Worm (Caenorhabditis elegans) whole organism, midembryonic: Measurements from ENCODE around the gene C29F3.7.
"Not testable (repeated sequence)": the region's sequence is repeated elsewhere in the genome, so short reads cannot be mapped to it uniquely, and the experiment has no call there.

ENCODE experiments used
- T22C8.4 ChIP-seq: fragments of 200-800 bp; sonication (Bioruptor generic); IDR thresholded peaks from 2 replicates; pipeline ENCODE4 v1.3.6; 2022; ENCODE audit warnings: missing genetic modification characterization, missing compliant biosample characterization
- cog-1 ChIP-seq: sonication (generic microtip); optimal IDR thresholded peaks from 2 replicates; lab custom pipeline; 2016; ENCODE audit warnings: missing genetic modification characterization, missing compliant biosample characterization
- flt-1 ChIP-seq: fragments of 200-800 bp; sonication (Bioruptor generic); IDR thresholded peaks from 2 replicates; pipeline ENCODE4 v1.3.6; 2022; ENCODE audit warnings: missing genetic modification characterization, missing compliant biosample characterization
- klf-2 ChIP-seq: fragments of 200-800 bp; sonication (Bioruptor generic); conservative IDR thresholded peaks from 2 replicates; pipeline ENCODE4 v1.3.6; 2022; ENCODE audit warnings: missing genetic modification reagents, missing genetic modification characterization, missing compliant biosample characterization
- med-1 ChIP-seq: sonication (generic microtip); optimal IDR thresholded peaks from 2 replicates; lab custom pipeline; 2017; ENCODE audit warnings: missing genetic modification characterization, mild to moderate bottlenecking, missing compliant biosample characterization, antibody characterized with exemption, missing genetic modification reagents; ENCODE audit not compliant: insufficient read depth
- ref-1 ChIP-seq: fragments of 200-800 bp; sonication (Bioruptor generic); conservative IDR thresholded peaks from 2 replicates; pipeline ENCODE4 v1.3.6; 2022; ENCODE audit warnings: missing genetic modification reagents, missing genetic modification characterization, missing compliant biosample characterization
- tab-1 ChIP-seq: fragments of 200-800 bp; sonication (Bioruptor generic); IDR thresholded peaks from 2 replicates; pipeline ENCODE4 v1.3.6; 2022; ENCODE audit warnings: missing genetic modification characterization, missing compliant biosample characterization
- ztf-23 ChIP-seq: fragments of 200-800 bp; sonication (Bioruptor generic); IDR thresholded peaks from 2 replicates; pipeline ENCODE4 v1.3.6; 2022; ENCODE audit warnings: missing genetic modification reagents, missing genetic modification characterization, missing compliant biosample characterization
- ztf-29 ChIP-seq: fragments of 200-800 bp; sonication (Bioruptor generic); IDR thresholded peaks from 2 replicates; pipeline ENCODE4 v1.3.6; 2022; ENCODE audit warnings: missing genetic modification reagents, missing genetic modification characterization, missing compliant biosample characterization

The C29F3.7 gene

DNA sequence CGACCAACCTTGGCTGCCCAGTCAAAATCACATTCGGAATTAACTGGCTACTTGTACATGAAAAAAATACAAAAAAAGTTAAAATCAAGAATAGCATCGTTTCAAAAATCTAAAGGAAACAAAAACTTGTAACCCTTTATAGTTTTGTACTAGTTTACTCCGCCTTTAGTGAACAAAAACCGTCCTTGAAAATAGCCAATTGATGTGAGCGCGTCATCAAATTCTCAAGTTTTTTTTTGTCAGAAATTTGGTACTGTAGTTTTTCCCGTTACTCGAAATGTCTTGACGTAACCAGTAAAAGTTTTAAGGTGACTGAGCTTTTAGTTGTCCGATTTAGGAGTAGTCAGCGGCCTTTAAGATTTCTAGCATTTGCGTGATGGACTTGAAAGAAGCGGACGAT, 7.4 kb upstream of the C29F3.7 start, which contains the start of gene C29F3.3:
C29F3.3 (minus strand) TSS at position 101 of the 400 bp plus-strand sequence.
- TF ChIP-seq flt-1 = no peak
- no peak for TF ChIP-seq med-1 (GFP tag; lab: Kevin White, UChicago)
- no peak for TF ChIP-seq ztf-29 (GFP tag; lab: Robert Waterston, UW)

DNA sequence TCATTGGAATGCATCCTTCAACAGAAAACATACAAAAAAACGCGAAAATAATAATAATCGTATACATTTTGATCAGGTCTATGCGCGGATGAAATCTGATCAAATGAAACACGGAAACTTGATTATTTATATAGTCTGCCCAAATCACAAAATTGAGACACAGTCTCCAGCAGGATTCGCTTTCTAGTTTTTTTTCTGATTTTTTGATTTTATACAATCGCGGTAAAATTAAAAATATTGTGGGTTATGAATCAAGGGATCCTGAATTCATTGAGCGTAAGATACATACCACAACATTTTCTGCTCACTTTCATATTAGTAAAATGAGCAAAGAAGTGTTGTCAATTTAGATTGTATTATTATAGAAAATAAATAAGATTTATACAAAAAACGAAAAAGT, 5.7 kb upstream of the C29F3.7 start, which contains the start of gene clec-230:
clec-230 (minus strand) TSS at position 101 of the 400 bp plus-strand sequence.
- no peak for TF ChIP-seq flt-1
- no peak for TF ChIP-seq ref-1 (GFP tag; lab: Robert Waterston, UW)
- no peak for TF ChIP-seq klf-2
- no peak for TF ChIP-seq med-1 (GFP tag; lab: Kevin White, UChicago)
- no peak for TF ChIP-seq cog-1
- TF ChIP-seq T22C8.4 (GFP tag; lab: Robert Waterston, UW) = no peak

DNA sequence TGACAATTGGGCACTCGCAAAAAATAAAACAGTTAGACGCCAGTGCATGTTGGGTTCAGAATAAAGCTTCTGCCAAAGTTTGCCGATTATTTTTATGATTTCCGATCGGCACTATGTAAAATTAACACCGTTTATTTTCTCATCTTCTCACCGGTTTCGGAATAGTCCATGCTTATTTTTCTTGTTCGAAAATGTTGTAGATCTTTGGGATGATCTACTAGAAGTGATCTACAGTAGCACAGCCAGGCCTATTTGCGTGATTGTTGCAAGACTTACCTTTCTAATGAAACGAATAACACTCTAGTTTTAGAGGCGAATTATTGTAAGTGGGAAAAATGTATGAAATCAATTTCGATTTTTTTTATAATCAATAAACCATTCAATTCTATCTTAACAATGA, 4.1 kb upstream of the C29F3.7 start, which contains the start of gene clec-231:
clec-231 (minus strand) TSS at position 101 of the 400 bp plus-strand sequence.
- TF ChIP-seq flt-1 (no peak), ztf-23 (GFP tag; lab: Robert Waterston, UW) (no peak), T22C8.4 (GFP tag; lab: Robert Waterston, UW) (no peak), tab-1 (GFP tag; lab: Robert Waterston, UW) (no peak), ztf-29 (GFP tag; lab: Robert Waterston, UW) (no peak), med-1 (GFP tag; lab: Kevin White, UChicago) (no peak), ref-1 (GFP tag; lab: Robert Waterston, UW) (no peak), klf-2 (no peak), cog-1 (no peak)

DNA sequence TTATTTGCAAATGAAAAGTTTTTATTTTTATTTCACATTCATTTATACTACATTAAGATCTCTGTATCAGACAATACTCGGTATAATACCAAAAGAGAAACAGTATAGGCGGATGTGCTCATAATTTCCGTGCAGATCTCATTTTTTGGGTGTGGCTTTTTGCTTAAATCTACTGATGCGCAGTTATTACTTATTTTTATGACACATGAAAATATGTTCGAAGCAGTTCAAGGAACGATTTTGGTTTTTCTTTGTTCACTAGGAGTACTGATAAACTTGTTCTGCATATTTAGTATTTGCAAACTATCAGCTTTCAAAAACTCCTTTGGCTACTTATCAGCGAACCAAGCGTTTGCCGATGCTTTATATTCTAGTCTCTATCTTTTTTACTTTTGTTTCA, 2.3 kb upstream of the C29F3.7 start, which contains the start of gene srx-58:
srx-58 (plus strand) TSS at position 301 of the 400 bp plus-strand sequence.
- TF ChIP-seq klf-2 = no peak
- no peak for TF ChIP-seq ztf-29 (GFP tag; lab: Robert Waterston, UW)
- TF ChIP-seq T22C8.4 (GFP tag; lab: Robert Waterston, UW) = no peak
- no peak for TF ChIP-seq cog-1
- no peak for TF ChIP-seq flt-1
- no peak for TF ChIP-seq ref-1 (GFP tag; lab: Robert Waterston, UW)
- TF ChIP-seq tab-1 (GFP tag; lab: Robert Waterston, UW) = no peak
- no peak for TF ChIP-seq ztf-23 (GFP tag; lab: Robert Waterston, UW)
- no peak for TF ChIP-seq med-1 (GFP tag; lab: Kevin White, UChicago)

DNA sequence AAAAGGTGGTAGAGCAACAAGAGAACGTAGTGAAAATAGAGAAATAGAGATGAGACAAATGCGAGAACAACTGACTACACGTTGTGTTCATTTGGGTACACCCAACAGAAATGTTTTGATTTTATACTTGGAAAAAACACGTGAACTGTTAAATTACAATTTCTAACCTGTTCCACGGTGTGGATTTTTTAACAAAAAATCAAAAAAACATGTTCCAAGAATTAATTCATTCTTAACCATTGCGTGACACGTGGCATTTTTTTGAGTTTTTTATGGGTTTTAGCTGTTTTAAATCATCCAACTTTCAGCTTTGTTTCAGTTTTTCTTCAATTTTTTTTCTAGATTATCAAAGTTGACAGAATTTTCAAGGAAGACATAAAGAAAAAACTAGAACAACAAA, 6.7 kb downstream of the C29F3.7 start, which contains the start of gene ech-1.1:
ech-1.1 (minus strand) TSS at position 101 of the 400 bp plus-strand sequence.
- not testable (repeated sequence) for TF ChIP-seq tab-1, ztf-29, ref-1 (GFP tag; lab: Robert Waterston, UW)

DNA sequence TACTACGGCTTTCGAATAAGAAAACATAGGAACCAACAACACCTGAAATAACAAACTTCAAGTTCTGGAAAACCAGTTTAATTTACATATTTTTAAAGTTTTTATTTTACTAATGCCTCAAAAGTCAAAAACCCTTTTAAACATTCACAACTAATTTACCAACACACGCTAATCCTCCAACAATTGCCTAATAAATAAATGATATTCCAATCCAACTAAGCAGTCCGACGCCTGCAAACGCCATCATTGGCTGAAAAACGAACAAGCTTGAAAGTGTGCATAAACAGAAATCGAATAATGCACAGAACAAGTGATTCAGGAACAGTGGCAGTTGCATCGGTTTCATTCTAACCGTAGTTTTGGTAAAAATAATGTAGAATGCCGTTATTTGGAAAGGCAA, 13.1 kb downstream of the C29F3.7 start:
- TF ChIP-seq flt-1 (no peak), med-1 (GFP tag; lab: Kevin White, UChicago) (no peak), klf-2 (no peak), ztf-29 (GFP tag; lab: Robert Waterston, UW) (no peak), tab-1 (GFP tag; lab: Robert Waterston, UW) (no peak), T22C8.4 (GFP tag; lab: Robert Waterston, UW) (no peak), ztf-23 (GFP tag; lab: Robert Waterston, UW) (no peak), ref-1 (GFP tag; lab: Robert Waterston, UW) (no peak), cog-1 (no peak)

DNA sequence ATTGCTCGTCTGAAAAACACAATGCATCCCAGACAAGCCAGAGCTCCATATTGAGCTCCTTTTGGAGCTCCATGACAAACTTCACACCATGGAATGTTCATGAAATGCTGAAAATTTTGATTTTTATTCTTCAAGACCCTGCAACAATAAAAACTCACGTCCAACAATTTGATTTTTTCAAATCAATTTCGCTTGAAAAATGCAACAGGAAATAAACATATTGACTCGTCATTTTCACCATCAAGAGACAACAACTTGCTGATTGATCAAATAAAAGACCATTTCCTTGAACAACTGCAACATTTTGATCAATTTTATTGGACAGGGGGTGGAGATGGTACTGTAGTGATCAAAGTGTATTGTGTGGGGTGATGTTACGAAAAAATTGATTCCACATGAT, 15.0 kb downstream of the C29F3.7 start, which contains the start of gene nhr-269:
nhr-269 (minus strand) TSS at position 101 of the 400 bp plus-strand sequence.
- TF ChIP-seq cog-1 (no peak), ref-1 (GFP tag; lab: Robert Waterston, UW) (no peak), tab-1 (GFP tag; lab: Robert Waterston, UW) (no peak), med-1 (GFP tag; lab: Kevin White, UChicago) (no peak), flt-1 (no peak), ztf-29 (GFP tag; lab: Robert Waterston, UW) (no peak), T22C8.4 (GFP tag; lab: Robert Waterston, UW) (no peak), ztf-23 (GFP tag; lab: Robert Waterston, UW) (no peak), klf-2 (no peak)

DNA sequence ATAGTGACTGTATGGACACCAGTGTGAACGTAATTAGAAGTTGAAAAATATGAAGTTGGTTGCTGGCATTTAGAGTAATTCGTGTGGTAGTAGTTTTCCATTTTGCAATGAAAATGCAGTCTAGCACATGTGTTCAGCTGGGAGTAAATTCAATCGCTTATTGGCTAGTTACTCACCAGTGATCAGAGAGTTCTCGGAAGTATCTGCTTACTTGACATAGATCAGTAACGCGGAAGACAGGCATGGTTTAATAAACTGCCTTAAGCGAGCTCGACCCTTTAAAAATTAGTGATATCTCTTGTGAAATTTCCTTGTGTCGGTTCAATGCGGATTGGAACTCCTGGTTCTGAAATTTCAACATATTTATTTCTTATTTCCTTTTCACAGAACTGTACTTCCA, 21.5 kb downstream of the C29F3.7 start, which contains the start of gene srh-52:
srh-52 (minus strand) TSS at position 101 of the 400 bp plus-strand sequence.
- TF ChIP-seq cog-1 = no peak
- TF ChIP-seq ref-1 (GFP tag; lab: Robert Waterston, UW) = no peak
- no peak for TF ChIP-seq ztf-29 (GFP tag; lab: Robert Waterston, UW)
- no peak for TF ChIP-seq klf-2
- no peak for TF ChIP-seq T22C8.4 (GFP tag; lab: Robert Waterston, UW)
- TF ChIP-seq med-1 (GFP tag; lab: Kevin White, UChicago) = no peak
- TF ChIP-seq ztf-23 (GFP tag; lab: Robert Waterston, UW) = no peak
- no peak for TF ChIP-seq tab-1 (GFP tag; lab: Robert Waterston, UW)

DNA sequence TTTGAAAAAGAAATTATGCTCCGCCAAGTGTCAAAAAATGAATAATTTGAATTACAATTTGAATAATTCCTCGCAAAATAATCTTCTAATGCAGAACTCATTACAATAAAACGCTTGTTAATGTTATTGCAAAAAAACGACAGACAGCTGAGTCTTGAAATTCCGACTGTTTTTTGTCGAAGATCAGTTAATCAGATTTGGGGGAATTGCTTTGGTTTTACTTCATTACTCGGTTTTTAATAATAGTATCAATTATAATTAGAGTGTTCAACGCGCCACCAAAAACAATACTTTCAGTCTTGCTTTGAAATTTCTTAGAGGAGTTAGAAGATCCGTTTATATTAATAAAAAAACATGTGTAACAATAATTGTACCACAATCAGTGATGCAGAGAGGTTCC, 23.2 kb downstream of the C29F3.7 start, which contains the start of gene srh-122:
srh-122 (minus strand) TSS at position 101 of the 400 bp plus-strand sequence.
- TF ChIP-seq cog-1 = no peak
- TF ChIP-seq ztf-29 (GFP tag; lab: Robert Waterston, UW) = no peak
- TF ChIP-seq med-1 (GFP tag; lab: Kevin White, UChicago) = no peak
- no peak for TF ChIP-seq flt-1
- no peak for TF ChIP-seq ztf-23 (GFP tag; lab: Robert Waterston, UW)
- TF ChIP-seq klf-2 = no peak
- no peak for TF ChIP-seq T22C8.4 (GFP tag; lab: Robert Waterston, UW)
- no peak for TF ChIP-seq ref-1 (GFP tag; lab: Robert Waterston, UW)

DNA sequence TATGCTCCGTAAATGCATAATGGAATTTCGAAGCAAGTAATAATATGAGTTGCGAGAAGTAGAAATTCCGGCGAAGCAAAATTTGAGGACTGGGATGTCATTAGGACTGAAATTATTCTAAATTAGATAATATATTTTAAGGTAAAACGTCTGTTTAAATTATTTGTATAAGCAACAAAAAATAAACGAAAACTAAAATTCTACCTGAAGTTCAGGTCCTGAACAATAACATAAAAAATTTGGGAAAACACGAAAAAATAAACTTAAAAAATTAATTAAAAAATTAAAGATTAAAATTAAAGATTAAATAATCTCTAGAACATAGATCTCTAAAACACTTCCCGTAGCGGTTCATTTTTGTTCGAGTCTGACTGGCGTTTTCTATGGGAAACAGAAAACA, 25.1 kb downstream of the C29F3.7 start, which contains the start of gene srh-251:
srh-251 (minus strand) TSS at position 101 of the 400 bp plus-strand sequence.
- TF ChIP-seq med-1 (GFP tag; lab: Kevin White, UChicago) (no peak), T22C8.4 (GFP tag; lab: Robert Waterston, UW) (no peak), klf-2 (no peak), ztf-23 (GFP tag; lab: Robert Waterston, UW) (no peak), ref-1 (GFP tag; lab: Robert Waterston, UW) (no peak), flt-1 (no peak), tab-1 (GFP tag; lab: Robert Waterston, UW) (no peak), cog-1 (no peak), ztf-29 (GFP tag; lab: Robert Waterston, UW) (no peak)
